Worm (Caenorhabditis elegans): ENCODE data around the gene C55C3.8.
A peak's percentile ranks its signal among the peaks of the same experiment; 100 is the strongest.

C55C3.8 gene

DNA sequence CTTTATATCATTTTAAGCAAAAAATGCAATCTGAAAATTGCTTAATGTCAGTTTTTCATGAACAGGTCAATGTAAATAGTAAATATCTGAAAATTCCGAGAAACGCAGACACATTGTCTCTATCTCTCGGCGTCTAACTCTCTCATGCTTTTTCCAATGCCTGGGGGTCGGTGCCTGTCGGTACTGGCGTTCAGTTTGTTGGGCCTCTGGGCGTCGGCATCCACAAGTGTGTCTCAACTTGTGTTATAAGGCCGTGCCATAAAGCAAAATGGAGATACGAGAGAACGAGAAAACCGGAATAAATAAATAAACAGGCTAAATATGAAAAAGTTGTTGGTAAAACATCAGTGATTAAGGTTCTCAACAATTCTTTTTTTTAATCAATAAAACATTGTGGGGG lies 23.6 kb upstream of the C55C3.8 start (continued):
- TF ChIP-seq spr-3 (GFP tag; optimal IDR thresholded peaks at IDR 0.05) (no peak), lsy-2 (tag; optimal IDR thresholded peaks at IDR 0.05) (peak in 1 of 2 experiments; percentile 62), F37D6.2 (tag; optimal IDR thresholded peaks at IDR 0.05) (no peak), hlh-30 (tag; optimal IDR thresholded peaks at IDR 0.05; ENCODE audit: insufficient read depth) (peak; percentile 45), hlh-11 (tag; optimal IDR thresholded peaks at IDR 0.05) (peak; percentile 76), daf-12 (tag; optimal IDR thresholded peaks at IDR 0.05) (no peak), mes-2 (tag; optimal IDR thresholded peaks at IDR 0.05; ENCODE audit: poor library complexity, severe bottlenecking) (no peak), pha-4 (GFP tag; IDR thresholded peaks at IDR 0.05) (no peak), pha-4 (tag; optimal IDR thresholded peaks at IDR 0.05) (no peak), nhr-10 (tag; optimal IDR thresholded peaks at IDR 0.05) (no peak), sdz-12 (GFP tag; optimal IDR thresholded peaks at IDR 0.05) (no peak), nhr-237 (tag; optimal IDR thresholded peaks at IDR 0.05) (no peak), ztf-7 (tag; optimal IDR thresholded peaks at IDR 0.05) (peak; percentile 42), spr-1 (tag; optimal IDR thresholded peaks at IDR 0.05) (no peak), tra-1 (GFP tag; IDR thresholded peaks at IDR 0.05) (no peak), saeg-2 (GFP tag; IDR thresholded peaks at IDR 0.05) (no peak), madf-9 (GFP tag; conservative IDR thresholded peaks at IDR 0.05) (no peak), mdt-29 (GFP tag; IDR thresholded peaks at IDR 0.05) (no peak), lir-3 (tag; optimal IDR thresholded peaks at IDR 0.05) (no peak), vab-7 (GFP tag; IDR thresholded peaks at IDR 0.05) (0 out of 2 replicates have a peak, but pooled peaks have one; percentile 16), nhr-111 (GFP tag; optimal IDR thresholded peaks at IDR 0.05) (no peak), gei-8 (GFP tag; optimal IDR thresholded peaks at IDR 0.05) (no peak), dve-1 (tag; optimal IDR thresholded peaks at IDR 0.05; ENCODE audit: insufficient read depth) (peak; percentile 71), zag-1 (tag; optimal IDR thresholded peaks at IDR 0.05) (no peak), cey-2 (tag; optimal IDR thresholded peaks at IDR 0.05; ENCODE audit: borderline replicate concordance, insufficient read depth) (no peak), nhr-25 (tag; optimal IDR thresholded peaks at IDR 0.05; ENCODE audit: borderline replicate concordance, insufficient read depth) (no peak), dmd-6 (GFP tag; IDR thresholded peaks at IDR 0.05) (0 out of 2 replicates have a peak, but pooled peaks have one; percentile 18), nhr-48 (tag; optimal IDR thresholded peaks at IDR 0.05) (no peak), php-3 (GFP tag; IDR thresholded peaks at IDR 0.05) (0 out of 2 replicates have a peak, but pooled peaks have one; percentile 54), zip-11 (GFP tag; IDR thresholded peaks at IDR 0.05) (no peak), unc-39 (tag; optimal IDR thresholded peaks at IDR 0.05) (no peak), T26A8.4 (GFP tag; IDR thresholded peaks at IDR 0.05) (no peak), ceh-20 (GFP tag; IDR thresholded peaks at IDR 0.05) (0 out of 2 replicates have a peak, but pooled peaks have one; percentile 17), aly-2 (tag; optimal IDR thresholded peaks at IDR 0.05) (no peak), zfp-3 (GFP tag; conservative IDR thresholded peaks at IDR 0.05) (no peak), lin-15B (tag; optimal IDR thresholded peaks at IDR 0.05) (no peak), mxl-2 (GFP tag; conservative IDR thresholded peaks at IDR 0.05) (no peak), arid-1 (GFP tag; conservative IDR thresholded peaks at IDR 0.05) (no peak), F49E8.2 (tag; optimal IDR thresholded peaks at IDR 0.05; ENCODE audit: borderline replicate concordance) (no peak), Y5F2A.4 (GFP tag; optimal IDR thresholded peaks at IDR 0.05) (no peak), ZK546.5 (tag; optimal IDR thresholded peaks at IDR 0.05) (no peak), dmd-8 (GFP tag; IDR thresholded peaks at IDR 0.05) (no peak), lin-38 (GFP tag; IDR thresholded peaks at IDR 0.05) (no peak), nhr-6 (tag; optimal IDR thresholded peaks at IDR 0.05) (peak; percentile 64), Y75B8A.6 (GFP tag; IDR thresholded peaks at IDR 0.05) (no peak), egl-27 (tag; optimal IDR thresholded peaks at IDR 0.05) (no peak), lim-7 (GFP tag; IDR thresholded peaks at IDR 0.05) (no peak), mxl-3 (GFP tag; optimal IDR thresholded peaks at IDR 0.05) (peak; percentile 16), F10B5.3 (tag; optimal IDR thresholded peaks at IDR 0.05) (no peak), ZK337.2 (GFP tag; IDR thresholded peaks at IDR 0.05) (no peak), mep-1 (tag; optimal IDR thresholded peaks at IDR 0.05) (peak; percentile 57)
